Fruit fly (Drosophila melanogaster) whole organism, wandering third instar larva: ENCODE measurements around the gene tmod.
A peak's percentile ranks its signal among the peaks of the same experiment; 100 is the strongest.

Experiments
- CG32264 ChIP-seq: fragments of 200-800 bp; sonication (Bioruptor generic); optimal IDR thresholded peaks from 2 replicates; lab custom pipeline; 2016; ENCODE audit warnings: missing biosample characterization, missing genetic modification characterization
- CG9705 ChIP-seq: fragments of 200-800 bp; sonication (Bioruptor generic); optimal IDR thresholded peaks from 2 replicates; lab custom pipeline; 2018; ENCODE audit warnings: missing biosample characterization, mild to moderate bottlenecking, missing genetic modification characterization
- CrebA ChIP-seq: fragments of 200-800 bp; sonication (Bioruptor generic); optimal IDR thresholded peaks from 2 replicates; lab custom pipeline; 2016; ENCODE audit warnings: missing biosample characterization, mild to moderate bottlenecking, missing genetic modification characterization, borderline replicate concordance
- Dfd ChIP-seq: fragments of >200 bp; optimal IDR thresholded peaks from 2 replicates; lab custom pipeline; 2017; ENCODE audit warnings: missing biosample characterization, missing genetic modification characterization
- Dif ChIP-seq: fragments of 200-275, 200-300 bp; sonication (Bioruptor generic); optimal IDR thresholded peaks from 2 replicates; lab custom pipeline; 2018; ENCODE audit warnings: missing biosample characterization, missing genetic modification characterization; ENCODE audit not compliant: partially characterized antibody
- GATAd ChIP-seq: sonication (Bioruptor generic); optimal IDR thresholded peaks from 2 replicates; lab custom pipeline; 2016; ENCODE audit warnings: missing biosample characterization, missing genetic modification characterization
- HLH106 ChIP-seq: fragments of 200-800 bp; optimal IDR thresholded peaks from 3 replicates; lab custom pipeline; 2019; ENCODE audit warnings: missing biosample characterization, mild to moderate bottlenecking, missing genetic modification characterization, moderate library complexity
- Hr78 ChIP-seq: fragments of >200 bp; optimal IDR thresholded peaks from 2 replicates; lab custom pipeline; 2017; ENCODE audit warnings: missing biosample characterization, missing genetic modification characterization
- Hr83 ChIP-seq: fragments of 200-300 bp; sonication (Bioruptor generic); optimal IDR thresholded peaks from 2 replicates; lab custom pipeline; 2016; ENCODE audit warnings: missing biosample characterization, mild to moderate bottlenecking, missing genetic modification characterization, moderate library complexity; ENCODE audit not compliant: poor library complexity, severe bottlenecking
- Jra ChIP-seq: sonication (Bioruptor generic); optimal IDR thresholded peaks from 2 replicates; lab custom pipeline; 2016; ENCODE audit warnings: missing biosample characterization, missing genetic modification characterization
- Mio ChIP-seq: sonication (Bioruptor generic); optimal IDR thresholded peaks from 2 replicates; lab custom pipeline; 2016; ENCODE audit warnings: missing biosample characterization, missing genetic modification characterization
- Myc ChIP-seq: fragments of >200 bp; optimal IDR thresholded peaks from 2 replicates; lab custom pipeline; 2017
- N ChIP-seq: fragments of >200 bp; optimal IDR thresholded peaks from 2 replicates; lab custom pipeline; 2018; ENCODE audit warnings: missing biosample characterization, missing external identifiers, missing genetic modification characterization
- OdsH ChIP-seq: fragments of 200-800 bp; sonication (Bioruptor generic); optimal IDR thresholded peaks from 2 replicates; lab custom pipeline; 2016; ENCODE audit warnings: missing biosample characterization, mild to moderate bottlenecking, missing genetic modification characterization
- Rel ChIP-seq, 2 experiments: fragments of 200-800 bp; sonication (Bioruptor generic) in 1 of 2; optimal IDR thresholded peaks; 2 replicates in 1 of 2; 3 replicates in 1 of 2; lab custom pipeline; 2016 to 2019; ENCODE audit warnings: mild to moderate bottlenecking in 2 of 2, missing biosample characterization in 2 of 2, missing genetic modification characterization in 2 of 2, moderate library complexity in 1 of 2
- Sp1 ChIP-seq: fragments of 200-800 bp; sonication (Bioruptor generic); optimal IDR thresholded peaks from 3 replicates; lab custom pipeline; 2019; ENCODE audit warnings: missing biosample characterization, mild to moderate bottlenecking, missing genetic modification characterization, moderate library complexity
- Vsx2 ChIP-seq: fragments of 200-300, 225-300 bp; sonication (Bioruptor generic); optimal IDR thresholded peaks from 2 replicates; lab custom pipeline; 2018; ENCODE audit warnings: missing biosample characterization, missing genetic modification characterization; ENCODE audit not compliant: partially characterized antibody
- br ChIP-seq: fragments of 200-800 bp; sonication (Bioruptor generic); optimal IDR thresholded peaks from 2 replicates; lab custom pipeline; 2016; ENCODE audit warnings: missing biosample characterization, missing genetic modification characterization
- brk ChIP-seq: fragments of 200-800 bp; sonication (Bioruptor generic); optimal IDR thresholded peaks from 2 replicates; lab custom pipeline; 2016; ENCODE audit warnings: missing biosample characterization, mild to moderate bottlenecking, missing genetic modification characterization
- dmrt93B ChIP-seq: fragments of 200-800 bp; sonication (Bioruptor generic); optimal IDR thresholded peaks from 2 replicates; lab custom pipeline; 2018; ENCODE audit warnings: missing biosample characterization, mild to moderate bottlenecking, missing genetic modification characterization
- dsf ChIP-seq: sonication (Bioruptor generic); optimal IDR thresholded peaks from 2 replicates; lab custom pipeline; 2016; ENCODE audit warnings: missing biosample characterization, missing genetic modification characterization, borderline replicate concordance
- ey ChIP-seq: fragments of 200-800 bp; sonication (Bioruptor generic); optimal IDR thresholded peaks from 2 replicates; lab custom pipeline; 2016; ENCODE audit warnings: missing biosample characterization, missing genetic modification characterization
- foxo ChIP-seq, 2 experiments: fragments of 200-800 bp; sonication (Bioruptor generic); optimal IDR thresholded peaks; 2 replicates in 1 of 2; 3 replicates in 1 of 2; lab custom pipeline; 2016 to 2017; ENCODE audit warnings: missing biosample characterization in 2 of 2, missing genetic modification characterization in 2 of 2
- fru ChIP-seq: fragments of 200-800 bp; sonication (Bioruptor generic); optimal IDR thresholded peaks from 3 replicates; lab custom pipeline; 2016; ENCODE audit warnings: missing biosample characterization, mild to moderate bottlenecking, missing genetic modification characterization
- h ChIP-seq: fragments of 200-800 bp; sonication (Bioruptor generic); optimal IDR thresholded peaks from 3 replicates; lab custom pipeline; 2016; ENCODE audit warnings: missing biosample characterization, mild to moderate bottlenecking, missing genetic modification characterization
- lola ChIP-seq: fragments of >200 bp; optimal IDR thresholded peaks from 2 replicates; lab custom pipeline; 2017; ENCODE audit warnings: missing biosample characterization, missing genetic modification characterization
- pan ChIP-seq: fragments of >200 bp; optimal IDR thresholded peaks from 2 replicates; lab custom pipeline; 2017
- psq ChIP-seq: fragments of 200-800 bp; sonication (Bioruptor generic); optimal IDR thresholded peaks from 3 replicates; lab custom pipeline; 2017; ENCODE audit warnings: missing biosample characterization, mild to moderate bottlenecking, missing genetic modification characterization, moderate library complexity
- rgr ChIP-seq: fragments of 200-800 bp; sonication (Bioruptor generic); optimal IDR thresholded peaks from 3 replicates; lab custom pipeline; 2016; ENCODE audit warnings: missing biosample characterization, mild to moderate bottlenecking, missing genetic modification characterization
- tai ChIP-seq: sonication (Bioruptor generic); optimal IDR thresholded peaks from 2 replicates; lab custom pipeline; 2016; ENCODE audit warnings: missing biosample characterization, missing genetic modification characterization
- usp ChIP-seq: fragments of >200 bp; optimal IDR thresholded peaks from 2 replicates; lab custom pipeline; 2017; ENCODE audit warnings: missing biosample characterization, missing genetic modification characterization
- woc ChIP-seq: sonication (Bioruptor generic); optimal IDR thresholded peaks from 2 replicates; lab custom pipeline; 2016; ENCODE audit warnings: missing biosample characterization, mild to moderate bottlenecking, missing genetic modification characterization

Gene tmod

DNA sequence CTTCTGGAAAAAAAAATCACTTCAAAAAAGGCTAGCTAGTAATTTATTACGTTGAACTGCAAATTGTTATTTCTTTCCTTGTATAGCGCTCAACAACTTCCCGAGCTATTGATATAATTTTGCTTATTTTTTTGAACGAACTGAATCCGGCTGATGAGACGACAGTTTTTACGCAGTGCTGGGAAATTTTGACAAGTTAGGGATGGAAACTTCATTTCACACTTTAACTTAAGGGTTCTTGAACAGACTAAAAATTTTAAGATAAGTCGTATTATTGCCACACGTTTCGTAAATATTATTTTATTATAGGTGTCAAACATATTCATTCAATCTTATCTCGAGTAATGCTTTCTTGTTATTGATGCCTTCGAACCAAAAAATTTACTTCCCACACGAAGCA, 51.1 kb downstream of the tmod start, which contains the start of gene Rpt6R:
Gene Rpt6R (minus strand): TSS at position 156 of the 400 bp plus-strand sequence.
- TF ChIP-seq CG9705 (GFP tag; lab: Kevin White, UChicago), result no peak
- no peak for TF ChIP-seq Dfd
- no peak for TF ChIP-seq Hr78
- no peak for TF ChIP-seq psq (GFP tag; lab: Kevin White, UChicago)
- no peak for TF ChIP-seq Jra
- TF ChIP-seq fru (GFP tag; lab: Kevin White, UChicago), result no peak
- no peak for TF ChIP-seq Mio (GFP tag; lab: Kevin White, UChicago)
- no peak for TF ChIP-seq pan (lab: Kevin White, UChicago)
- TF ChIP-seq usp (GFP tag; lab: Kevin White, UChicago), result no peak
- no peak for TF ChIP-seq woc (GFP tag; lab: Kevin White, UChicago)
- no peak for TF ChIP-seq GATAd (GFP tag; lab: Kevin White, UChicago)
- TF ChIP-seq Sp1 (GFP tag; lab: Kevin White, UChicago), result no peak
- no peak for TF ChIP-seq tai (GFP tag; lab: Kevin White, UChicago)
- TF ChIP-seq N (GFP tag; lab: Kevin White, UChicago), result no peak
- TF ChIP-seq lola, result no peak
- no peak for TF ChIP-seq CG32264 (GFP tag; lab: Kevin White, UChicago)
- TF ChIP-seq rgr (GFP tag; lab: Kevin White, UChicago), result no peak
- TF ChIP-seq HLH106, result no peak

- TF ChIP-seq Vsx2 (GFP tag; lab: Kevin White, UChicago) (no peak), HLH106 (no peak), Jra (no peak), Hr78 (no peak), dmrt93B (no peak), br (GFP tag; lab: Kevin White, UChicago) (no peak), ey (GFP tag; lab: Kevin White, UChicago) (no peak), Dfd (no peak), tai (GFP tag; lab: Kevin White, UChicago) (no peak), pan (lab: Kevin White, UChicago) (no peak), N (GFP tag; lab: Kevin White, UChicago) (no peak), dsf (GFP tag; lab: Kevin White, UChicago) (no peak)
Measured at dm6 chr3R:30587196-30587753, 54.9 kb downstream of the tmod start, which contains the start of gene CG9717. TSS of gene CG9717 (minus strand) at chr3R:30587302.

DNA sequence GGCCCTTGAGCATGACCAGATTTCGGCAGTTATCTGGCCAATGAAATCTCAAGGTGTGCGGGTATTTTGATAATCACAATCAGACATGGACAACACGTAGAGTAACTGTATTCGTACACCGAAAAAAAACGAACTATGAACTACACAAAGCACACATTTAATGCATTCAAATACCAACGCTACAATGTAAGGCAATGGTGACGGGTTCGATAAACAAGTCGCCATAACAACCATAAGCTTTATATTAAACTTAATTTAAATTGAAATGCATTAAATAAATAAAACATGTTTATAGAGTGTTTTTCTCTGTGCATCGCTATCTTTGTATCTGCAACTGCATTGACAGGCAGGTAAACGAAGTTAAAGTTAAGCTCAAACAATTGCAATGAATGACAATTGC, 57.8 kb downstream of the tmod start:
- peak; percentile 12 for TF ChIP-seq h
- no peak for TF ChIP-seq Dfd
- no peak for TF ChIP-seq CG32264 (GFP tag; lab: Kevin White, UChicago)
- no peak for TF ChIP-seq br (GFP tag; lab: Kevin White, UChicago)
- no peak for TF ChIP-seq OdsH (GFP tag; lab: Kevin White, UChicago)
- no peak for TF ChIP-seq Vsx2 (GFP tag; lab: Kevin White, UChicago)
- TF ChIP-seq, all 38 proteins: peak for 1

DNA sequence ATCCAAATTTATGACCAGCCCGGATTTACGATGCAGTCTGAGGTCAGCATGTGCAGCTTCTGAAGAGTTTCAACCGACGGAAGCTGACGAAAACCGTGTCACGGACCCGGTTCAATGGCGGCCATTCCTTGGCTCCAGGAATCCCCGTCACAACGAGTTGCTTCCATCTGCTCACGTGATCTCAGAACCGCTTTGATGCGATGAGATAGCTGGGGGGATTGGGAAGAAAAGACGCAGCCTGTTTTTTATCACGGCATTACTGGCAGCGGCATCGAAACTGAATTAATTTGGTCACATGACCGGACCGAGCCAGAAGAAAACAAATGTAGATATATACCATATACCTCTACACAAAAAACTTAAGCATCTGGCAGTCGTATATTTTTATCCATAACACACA, 58.4 kb downstream of the tmod start:
- no peak for TF ChIP-seq N (GFP tag; lab: Kevin White, UChicago)
- TF ChIP-seq fru (GFP tag; lab: Kevin White, UChicago), result peak; percentile 52
- TF ChIP-seq dsf (GFP tag; lab: Kevin White, UChicago), result no peak
- TF ChIP-seq Rel (GFP tag; optimal IDR thresholded peaks at IDR 0.05; lab: Kevin White, UChicago), result no peak
- peak; percentile 95 for TF ChIP-seq Rel (tag; optimal IDR thresholded peaks at IDR 0.05; lab: Kevin White, UChicago)
- no peak for TF ChIP-seq usp (GFP tag; lab: Kevin White, UChicago)
- no peak for TF ChIP-seq tai (GFP tag; lab: Kevin White, UChicago)
- TF ChIP-seq CG9705 (GFP tag; lab: Kevin White, UChicago), result no peak
- no peak for TF ChIP-seq rgr (GFP tag; lab: Kevin White, UChicago)

dm6 chr3R:30592733-30593132, 60.3 kb downstream of the tmod start:
- TF ChIP-seq fru (GFP tag; lab: Kevin White, UChicago), result no peak
- no peak for TF ChIP-seq Hr83 (GFP tag; lab: Kevin White, UChicago)
- TF ChIP-seq Myc, result no peak
- no peak for TF ChIP-seq Hr78
- no peak for TF ChIP-seq dmrt93B
- no peak for TF ChIP-seq CG9705 (GFP tag; lab: Kevin White, UChicago)
- TF ChIP-seq Jra, result no peak
- no peak for TF ChIP-seq brk
- TF ChIP-seq foxo (GFP tag; optimal IDR thresholded peaks at IDR 0.05; lab: Kevin White, UChicago), result no peak
- no peak for TF ChIP-seq Sp1 (GFP tag; lab: Kevin White, UChicago)
- no peak for TF ChIP-seq lola
- TF ChIP-seq Vsx2 (GFP tag; lab: Kevin White, UChicago), result no peak
- TF ChIP-seq rgr (GFP tag; lab: Kevin White, UChicago), result no peak
- TF ChIP-seq Dif (GFP tag; lab: Kevin White, UChicago), result no peak
- TF ChIP-seq CrebA, result no peak
- TF ChIP-seq, all 38 proteins: peak for 0
